Fruit fly (Drosophila melanogaster) whole organism, embryonic: ENCODE data around the gene CG13124.

Experiments used
- CG13287 ChIP-seq: fragments of 200-800 bp; sonication (Bioruptor generic); IDR thresholded peaks from 2 replicates; pipeline ENCODE4 v1.3.6; 2022; ENCODE audit warnings: missing biosample characterization, missing genetic modification characterization; ENCODE audit not compliant: partially characterized antibody
- CG14965 ChIP-seq: fragments of 200-800 bp; sonication (Bioruptor generic); optimal IDR thresholded peaks from 2 replicates; lab custom pipeline; 2016; ENCODE audit warnings: missing biosample characterization, missing genetic modification characterization, borderline replicate concordance
- CG17385 ChIP-seq: fragments of 200-800 bp; sonication (Bioruptor generic); optimal IDR thresholded peaks from 3 replicates; lab custom pipeline; 2018; ENCODE audit warnings: missing biosample characterization, mild to moderate bottlenecking, missing genetic modification characterization
- CG5245 ChIP-seq: fragments of 200-800 bp; sonication (Bioruptor generic); optimal IDR thresholded peaks from 3 replicates; lab custom pipeline; 2016; ENCODE audit warnings: missing biosample characterization, missing genetic modification characterization
- CG8089 ChIP-seq: fragments of 200-800 bp; sonication (Bioruptor generic); optimal IDR thresholded peaks from 3 replicates; lab custom pipeline; 2016; ENCODE audit warnings: missing biosample characterization, missing genetic modification characterization
- al ChIP-seq: fragments of 200-800 bp; sonication (Bioruptor generic); IDR thresholded peaks from 2 replicates; pipeline ENCODE4 v1.3.6; 2022; ENCODE audit warnings: missing biosample characterization, missing genetic modification characterization
- amos ChIP-seq: fragments of 200-800 bp; sonication (Bioruptor generic); IDR thresholded peaks from 2 replicates; pipeline ENCODE4 v1.3.6; 2022; ENCODE audit warnings: missing biosample characterization, missing genetic modification characterization; ENCODE audit not compliant: partially characterized antibody
- br ChIP-seq: fragments of >200 bp; optimal IDR thresholded peaks from 2 replicates; lab custom pipeline; 2017
- cad ChIP-seq: fragments of >200 bp; optimal IDR thresholded peaks from 2 replicates; lab custom pipeline; 2017; ENCODE audit warnings: missing biosample characterization, missing genetic modification characterization
- pita ChIP-seq: fragments of 200-800 bp; sonication (Bioruptor generic); optimal IDR thresholded peaks from 2 replicates; lab custom pipeline; 2017; ENCODE audit warnings: missing biosample characterization, mild to moderate bottlenecking, missing genetic modification characterization
- rib ChIP-seq: fragments of 200-800 bp; sonication (Bioruptor generic); IDR thresholded peaks from 2 replicates; pipeline ENCODE4 v1.3.6; 2022; ENCODE audit warnings: missing biosample characterization, missing genetic modification characterization
- usp ChIP-seq: fragments of >200 bp; optimal IDR thresholded peaks from 2 replicates; lab custom pipeline; 2017; ENCODE audit warnings: missing biosample characterization, missing genetic modification characterization

- TF ChIP-seq CG14965 (GFP tag; lab: Kevin White, UChicago), result no peak
- TF ChIP-seq CG13287 (GFP tag; lab: Robert Waterston, UW), result peak; percentile 36; the same call in 1 of the 2 replicates
- no peak for TF ChIP-seq pita (GFP tag; lab: Kevin White, UChicago)
- no peak for TF ChIP-seq br (lab: Kevin White, UChicago)
- no peak for TF ChIP-seq CG17385 (GFP tag; lab: Kevin White, UChicago)
- TF ChIP-seq usp, result no peak
- no peak for TF ChIP-seq cad (GFP tag; lab: Kevin White, UChicago)
- no peak for TF ChIP-seq rib (GFP tag; lab: Robert Waterston, UW)
- no peak for TF ChIP-seq al (GFP tag; lab: Robert Waterston, UW)
- TF ChIP-seq CG8089 (GFP tag; lab: Kevin White, UChicago), result no peak
- TF ChIP-seq CG5245 (GFP tag; lab: Kevin White, UChicago), result no peak
- TF ChIP-seq amos (GFP tag; lab: Robert Waterston, UW), result no peak; the same call in 1 of the 2 replicates
Measured at dm6 chr2L:9937908-9938307, 29.5 kb upstream of the CG13124 start, which contains the start of gene Arglu1.
